Worm (Caenorhabditis elegans) whole organism, young adult: ENCODE results near the gene K08F4.5.

Experiments
- B0019.2 ChIP-seq: fragments of 200-800 bp; sonication (Bioruptor generic); conservative IDR thresholded peaks from 2 replicates; pipeline ENCODE4 v1.3.6; 2022; ENCODE audit warnings: missing genetic modification reagents, missing genetic modification characterization, missing compliant biosample characterization
- C06A6.2 ChIP-seq: fragments of 200-800 bp; sonication (Bioruptor generic); conservative IDR thresholded peaks from 2 replicates; pipeline ENCODE4 v1.3.6; 2022; ENCODE audit warnings: missing genetic modification characterization, missing compliant biosample characterization
- C17E4.6 ChIP-seq: fragments of 200-800 bp; sonication (Bioruptor generic); IDR thresholded peaks from 2 replicates; pipeline ENCODE4 v1.3.6; 2022; ENCODE audit warnings: missing genetic modification reagents, missing genetic modification characterization, missing compliant biosample characterization
- D2030.7 ChIP-seq: fragments of 200-800 bp; sonication (Bioruptor generic); IDR thresholded peaks from 2 replicates; pipeline ENCODE4 v1.3.6; 2022; ENCODE audit warnings: missing genetic modification reagents, missing genetic modification characterization, missing compliant biosample characterization
- F10E7.11 ChIP-seq: sonication (generic microtip); optimal IDR thresholded peaks from 2 replicates; lab custom pipeline; 2017; ENCODE audit warnings: mild to moderate bottlenecking, missing genetic modification characterization, moderate library complexity, missing compliant biosample characterization
- F33H1.4 ChIP-seq: fragments of 200-800 bp; sonication (Bioruptor generic); IDR thresholded peaks from 2 replicates; pipeline ENCODE4 v1.3.6; 2022; ENCODE audit warnings: missing genetic modification reagents, missing genetic modification characterization, missing compliant biosample characterization
- F39B2.1 ChIP-seq: fragments of 200-800 bp; sonication (Bioruptor generic); IDR thresholded peaks from 2 replicates; pipeline ENCODE4 v1.3.6; 2022; ENCODE audit warnings: missing genetic modification reagents, missing genetic modification characterization, missing compliant biosample characterization
- F49E8.2 ChIP-seq: sonication (generic microtip); optimal IDR thresholded peaks from 3 replicates; lab custom pipeline; 2017; ENCODE audit warnings: missing genetic modification characterization, mild to moderate bottlenecking, missing compliant biosample characterization, antibody characterized with exemption, moderate library complexity; ENCODE audit not compliant: insufficient read depth
- F52B5.7 ChIP-seq: sonication (generic microtip); optimal IDR thresholded peaks from 2 replicates; lab custom pipeline; 2016; ENCODE audit warnings: mild to moderate bottlenecking, missing genetic modification characterization, missing compliant biosample characterization
- F57A8.1 ChIP-seq: fragments of 200-800 bp; sonication (Bioruptor generic); optimal IDR thresholded peaks from 2 replicates; lab custom pipeline; 2018; ENCODE audit warnings: mild to moderate bottlenecking, missing genetic modification characterization, moderate library complexity, missing compliant biosample characterization
- K11D2.4 ChIP-seq: fragments of 200-800 bp; sonication (Bioruptor generic); IDR thresholded peaks from 2 replicates; pipeline ENCODE4 v1.3.6; 2022; ENCODE audit warnings: missing genetic modification reagents, missing genetic modification characterization, missing compliant biosample characterization
- T07F8.4 ChIP-seq: sonication (generic microtip); optimal IDR thresholded peaks from 2 replicates; lab custom pipeline; 2016; ENCODE audit warnings: mild to moderate bottlenecking, missing genetic modification characterization, moderate library complexity, missing compliant biosample characterization
- T26A5.8 ChIP-seq: sonication (generic microtip); optimal IDR thresholded peaks from 2 replicates; lab custom pipeline; 2016; ENCODE audit warnings: missing genetic modification characterization, missing compliant biosample characterization
- Y67H2A.10 ChIP-seq: fragments of 200-800 bp; sonication (Bioruptor generic); conservative IDR thresholded peaks from 2 replicates; pipeline ENCODE4 v1.3.6; 2022; ENCODE audit warnings: missing genetic modification reagents, missing genetic modification characterization, missing compliant biosample characterization
- Y79H2A.3 ChIP-seq: fragments of 200-800 bp; sonication (Bioruptor generic); conservative IDR thresholded peaks from 2 replicates; pipeline ENCODE4 v1.3.6; 2022; ENCODE audit warnings: missing genetic modification reagents, missing genetic modification characterization, missing compliant biosample characterization
- aptf-2 ChIP-seq: fragments of 200-800 bp; sonication (Bioruptor generic); conservative IDR thresholded peaks from 2 replicates; pipeline ENCODE4 v1.3.6; 2022; ENCODE audit warnings: missing genetic modification reagents, missing genetic modification characterization, missing compliant biosample characterization
- aptf-3 ChIP-seq: fragments of 200-800 bp; sonication (Bioruptor generic); IDR thresholded peaks from 2 replicates; pipeline ENCODE4 v1.3.6; 2022; ENCODE audit warnings: missing genetic modification characterization, missing compliant biosample characterization
- attf-5 ChIP-seq: fragments of 200-800 bp; sonication (Bioruptor generic); optimal IDR thresholded peaks from 2 replicates; lab custom pipeline; 2018; ENCODE audit warnings: mild to moderate bottlenecking, missing genetic modification characterization, missing compliant biosample characterization
- bed-2 ChIP-seq: fragments of 200-800 bp; sonication (Bioruptor generic); IDR thresholded peaks from 2 replicates; pipeline ENCODE4 v1.3.6; 2022; ENCODE audit warnings: missing genetic modification reagents, missing genetic modification characterization, missing compliant biosample characterization
- cebp-1 ChIP-seq, 2 experiments: fragments of 200-800 bp in 1 of 2; sonication (Bioruptor generic) in 1 of 2; sonication (generic microtip) in 1 of 2; IDR thresholded peaks in 1 of 2; optimal IDR thresholded peaks in 1 of 2; 2 replicates each; pipeline versions ENCODE4 v1.3.6 to Lab custom; 2017 to 2022; ENCODE audit warnings: missing compliant biosample characterization in 2 of 2, missing genetic modification characterization in 2 of 2, mild to moderate bottlenecking in 1 of 2, missing genetic modification reagents in 1 of 2, moderate library complexity in 1 of 2
- cebp-2 ChIP-seq: fragments of 200-800 bp; sonication (Bioruptor generic); IDR thresholded peaks from 2 replicates; pipeline ENCODE4 v1.3.6; 2022; ENCODE audit warnings: missing genetic modification characterization, missing compliant biosample characterization
- ceh-27 ChIP-seq: fragments of 200-800 bp; sonication (Bioruptor generic); optimal IDR thresholded peaks from 2 replicates; lab custom pipeline; 2018; ENCODE audit warnings: mild to moderate bottlenecking, missing genetic modification characterization, moderate library complexity, missing compliant biosample characterization
- ceh-91 ChIP-seq: fragments of 200-800 bp; sonication (Bioruptor generic); IDR thresholded peaks from 2 replicates; pipeline ENCODE4 v1.3.6; 2022; ENCODE audit warnings: missing genetic modification reagents, missing genetic modification characterization, missing compliant biosample characterization
- dox-1 ChIP-seq: fragments of 200-800 bp; sonication (Bioruptor generic); IDR thresholded peaks from 2 replicates; pipeline ENCODE4 v1.3.6; 2022; ENCODE audit warnings: missing genetic modification reagents, missing genetic modification characterization, missing compliant biosample characterization
- dpff-1 ChIP-seq: sonication (generic microtip); optimal IDR thresholded peaks from 2 replicates; lab custom pipeline; 2017; ENCODE audit warnings: mild to moderate bottlenecking, missing genetic modification characterization, missing compliant biosample characterization
- dpl-1 ChIP-seq: fragments of 150-350 bp; optimal IDR thresholded peaks from 2 replicates; lab custom pipeline; 2014; ENCODE audit warnings: missing biosample characterization, missing genetic modification reagents, missing genetic modification characterization
- ekl-4 ChIP-seq: fragments of 200-800 bp; sonication (Bioruptor generic); IDR thresholded peaks from 2 replicates; pipeline ENCODE4 v1.3.6; 2022; ENCODE audit warnings: missing genetic modification reagents, missing genetic modification characterization, missing compliant biosample characterization
- ets-4 ChIP-seq: fragments of 200-800 bp; sonication (Bioruptor generic); optimal IDR thresholded peaks from 2 replicates; lab custom pipeline; 2018; ENCODE audit warnings: mild to moderate bottlenecking, missing genetic modification characterization, missing compliant biosample characterization
- hlh-12 ChIP-seq: sonication (generic microtip); optimal IDR thresholded peaks from 2 replicates; lab custom pipeline; 2016; ENCODE audit warnings: missing genetic modification characterization, missing compliant biosample characterization
- hlh-26 ChIP-seq: fragments of 200-800 bp; sonication (Bioruptor generic); conservative IDR thresholded peaks from 2 replicates; pipeline ENCODE4 v1.3.6; 2022; ENCODE audit warnings: missing genetic modification reagents, missing genetic modification characterization, missing compliant biosample characterization
- hmg-1.2 ChIP-seq: fragments of 200-800 bp; sonication (Bioruptor generic); IDR thresholded peaks from 2 replicates; pipeline ENCODE4 v1.3.6; 2022; ENCODE audit warnings: missing genetic modification reagents, missing genetic modification characterization, missing compliant biosample characterization
- lag-1 ChIP-seq: fragments of 200-800 bp; sonication (Bioruptor generic); IDR thresholded peaks from 2 replicates; pipeline ENCODE4 v1.3.6; 2022; ENCODE audit warnings: missing genetic modification reagents, missing genetic modification characterization, missing compliant biosample characterization
- lin-40 ChIP-seq: sonication (generic microtip); optimal IDR thresholded peaks from 2 replicates; lab custom pipeline; 2016; ENCODE audit warnings: missing genetic modification characterization, mild to moderate bottlenecking, missing compliant biosample characterization, missing genotype, missing genetic modification reagents
- lir-1 ChIP-seq: fragments of 200-800 bp; sonication (Bioruptor generic); conservative IDR thresholded peaks from 2 replicates; pipeline ENCODE4 v1.3.6; 2022; ENCODE audit warnings: missing genetic modification reagents, missing genetic modification characterization, missing compliant biosample characterization
- lsl-1 ChIP-seq: fragments of 200-800 bp; sonication (Bioruptor generic); optimal IDR thresholded peaks from 2 replicates; lab custom pipeline; 2018; ENCODE audit warnings: mild to moderate bottlenecking, missing genetic modification characterization, moderate library complexity, missing compliant biosample characterization
- mcd-1 ChIP-seq: fragments of 200-800 bp; sonication (Bioruptor generic); IDR thresholded peaks from 2 replicates; pipeline ENCODE4 v1.3.6; 2022; ENCODE audit warnings: missing genetic modification reagents, missing genetic modification characterization, missing compliant biosample characterization
- nfya-2 ChIP-seq: fragments of 200-800 bp; sonication (Bioruptor generic); IDR thresholded peaks from 2 replicates; pipeline ENCODE4 v1.3.6; 2022; ENCODE audit warnings: missing genetic modification reagents, missing genetic modification characterization, missing compliant biosample characterization
- repo-1 ChIP-seq: sonication (generic microtip); optimal IDR thresholded peaks from 2 replicates; lab custom pipeline; 2017; ENCODE audit warnings: mild to moderate bottlenecking, missing genetic modification characterization, missing compliant biosample characterization
- rpc-1 ChIP-seq, 2 experiments: fragments of 150-350 bp in 1 of 2; sonication (generic microtip) in 1 of 2; optimal IDR thresholded peaks; 2 replicates each; lab custom pipeline; 2014 to 2018; ENCODE audit warnings: missing biosample characterization in 1 of 2, missing genetic modification characterization in 1 of 2, missing genetic modification reagents in 1 of 2, missing genotype in 1 of 2
- sea-2 ChIP-seq: fragments of 200-800 bp; sonication (Bioruptor generic); IDR thresholded peaks from 2 replicates; pipeline ENCODE4 v1.3.6; 2022; ENCODE audit warnings: missing genetic modification characterization, missing compliant biosample characterization
- snpc-1.1 ChIP-seq: sonication (generic microtip); optimal IDR thresholded peaks from 2 replicates; lab custom pipeline; 2017; ENCODE audit warnings: missing genetic modification characterization, mild to moderate bottlenecking, missing compliant biosample characterization, antibody characterized with exemption, moderate library complexity, missing genotype, missing genetic modification reagents; ENCODE audit not compliant: insufficient read depth
- snpc-3.4 ChIP-seq: sonication (generic microtip); optimal IDR thresholded peaks from 2 replicates; lab custom pipeline; 2017; ENCODE audit warnings: missing genetic modification characterization, mild to moderate bottlenecking, missing compliant biosample characterization, antibody characterized with exemption, moderate library complexity, missing genotype, missing genetic modification reagents
- snpc-4 ChIP-seq, 5 experiments: fragments of 150-350 bp in 1 of 5; sonication (generic microtip) in 4 of 5; optimal IDR thresholded peaks; 2 replicates each; lab custom pipeline; 2014 to 2018; ENCODE audit warnings: missing genetic modification characterization in 5 of 5, missing biosample characterization in 3 of 5, antibody characterized with exemption in 2 of 5, mild to moderate bottlenecking in 2 of 5, missing compliant biosample characterization in 2 of 5, missing genotype in 2 of 5, moderate library complexity in 2 of 5, missing genetic modification reagents in 1 of 5
- sptf-2 ChIP-seq: fragments of 200-800 bp; sonication (Bioruptor generic); optimal IDR thresholded peaks from 2 replicates; lab custom pipeline; 2018; ENCODE audit warnings: mild to moderate bottlenecking, missing genetic modification characterization, missing compliant biosample characterization
- unc-62 ChIP-seq: fragments of 150-350 bp; optimal IDR thresholded peaks from 2 replicates; lab custom pipeline; 2014; ENCODE audit warnings: missing biosample characterization, missing genetic modification reagents, missing genetic modification characterization
- ztf-18 ChIP-seq: sonication (generic microtip); optimal IDR thresholded peaks from 2 replicates; lab custom pipeline; 2016; ENCODE audit warnings: missing genotype, mild to moderate bottlenecking, missing genetic modification characterization, missing compliant biosample characterization

Gene K08F4.5

DNA sequence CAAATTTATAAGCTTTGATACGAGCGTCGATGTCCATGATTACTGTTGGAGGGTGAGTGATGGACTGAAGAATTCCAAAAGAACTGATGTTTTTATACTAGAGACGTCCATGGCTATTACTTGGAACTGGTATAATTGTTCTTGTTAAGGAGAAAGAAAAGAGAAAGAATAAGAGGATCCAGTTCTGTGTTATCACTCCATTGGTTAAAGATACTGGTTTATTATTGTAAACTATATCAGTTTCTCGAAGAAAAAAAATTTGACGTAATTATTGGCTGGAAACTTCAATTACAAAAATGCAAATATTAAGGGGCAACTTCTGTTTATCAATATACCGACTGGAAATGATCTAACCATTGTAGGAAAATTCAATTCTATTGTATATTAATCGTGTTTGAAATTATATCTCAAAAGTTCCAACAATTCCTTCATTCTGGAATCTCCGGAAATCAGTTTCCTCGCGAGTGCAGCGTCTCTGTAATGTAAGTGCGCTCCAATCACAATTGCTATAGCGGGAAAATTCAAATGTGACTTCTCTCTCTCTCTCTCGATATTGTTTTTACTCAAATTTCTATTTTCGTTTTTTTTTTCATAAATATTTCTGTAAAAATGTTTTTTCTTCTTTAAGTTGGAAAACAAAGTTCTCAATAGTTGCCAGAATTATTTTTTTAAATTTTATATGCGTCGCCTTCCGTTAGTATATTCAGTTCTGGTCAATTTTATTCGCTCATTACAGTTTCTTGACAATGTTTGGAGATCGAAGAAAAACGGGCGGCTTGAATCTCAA lies 50.1 kb downstream of the K08F4.5 start, which contains the start of the genes col-2 and ndc-80 (continued):
- no peak for TF ChIP-seq ets-4 (GFP tag; lab: Kevin White, UChicago)
- TF ChIP-seq ceh-27 (GFP tag; lab: Kevin White, UChicago): peak; percentile 44
- no peak for TF ChIP-seq C17E4.6
- peak; percentile 48; the same call in 1 of the 2 replicates for TF ChIP-seq D2030.7 (GFP tag; lab: Robert Waterston, UW)
- peak; percentile 55 for TF ChIP-seq snpc-3.4 (tag; lab: Kevin White, UChicago)
- no peak for TF ChIP-seq Y79H2A.3 (GFP tag; lab: Robert Waterston, UW)
- TF ChIP-seq T26A5.8: no peak
- no peak for TF ChIP-seq snpc-1.1
- no peak for TF ChIP-seq Y67H2A.10
- peak; percentile 74 for TF ChIP-seq attf-5 (GFP tag; lab: Kevin White, UChicago)
- TF ChIP-seq dpff-1 (tag; lab: Kevin White, UChicago): no peak
- TF ChIP-seq lag-1 (GFP tag; lab: Robert Waterston, UW): no peak
- TF ChIP-seq C06A6.2: no peak
- no peak for TF ChIP-seq F57A8.1 (GFP tag; lab: Kevin White, UChicago)
- TF ChIP-seq repo-1 (tag; lab: Kevin White, UChicago): no peak
- TF ChIP-seq hmg-1.2: peak; percentile 38; the same call in 1 of the 2 replicates
- TF ChIP-seq lsl-1: peak; percentile 44
- TF ChIP-seq ztf-18 (tag; lab: Kevin White, UChicago): no peak
- no peak for TF ChIP-seq B0019.2 (GFP tag; lab: Robert Waterston, UW)
- no peak for TF ChIP-seq sea-2 (GFP tag; lab: Robert Waterston, UW)
- no peak for TF ChIP-seq cebp-1 (GFP tag; IDR thresholded peaks at IDR 0.05; lab: Robert Waterston, UW)
- TF ChIP-seq cebp-1 (tag; optimal IDR thresholded peaks at IDR 0.05; lab: Kevin White, UChicago): no peak
- TF ChIP-seq aptf-3: no peak
- no peak for TF ChIP-seq F33H1.4 (GFP tag; lab: Robert Waterston, UW)
- no peak for TF ChIP-seq lir-1 (GFP tag; lab: Robert Waterston, UW)
- no peak for TF ChIP-seq bed-2 (GFP tag; lab: Robert Waterston, UW)
- TF ChIP-seq unc-62 (GFP tag; lab: Kevin White, UChicago): no peak
- TF ChIP-seq T07F8.4 (tag; lab: Kevin White, UChicago): no peak
- TF ChIP-seq F10E7.11 (tag; lab: Kevin White, UChicago): no peak
- TF ChIP-seq dox-1 (GFP tag; lab: Robert Waterston, UW): peak; percentile 56
- no peak for TF ChIP-seq cebp-2 (GFP tag; lab: Robert Waterston, UW)
- TF ChIP-seq aptf-2: no peak
- TF ChIP-seq sptf-2: no peak
- TF ChIP-seq F39B2.1 (GFP tag; lab: Robert Waterston, UW): no peak
- TF ChIP-seq rpc-1 (optimal IDR thresholded peaks at IDR 0.05; lab: Kevin White, UChicago): no peak
- no peak for TF ChIP-seq rpc-1 (tag; optimal IDR thresholded peaks at IDR 0.05; lab: Kevin White, UChicago)
- TF ChIP-seq lin-40: no peak
- TF ChIP-seq ceh-91 (GFP tag; lab: Robert Waterston, UW): no peak
- no peak for TF ChIP-seq nfya-2 (GFP tag; lab: Robert Waterston, UW)
- TF ChIP-seq dpl-1 (GFP tag; lab: Kevin White, UChicago): peak; percentile 68
- no peak for TF ChIP-seq hlh-26 (GFP tag; lab: Robert Waterston, UW)
- no peak for TF ChIP-seq K11D2.4 (GFP tag; lab: Robert Waterston, UW)
- TF ChIP-seq F49E8.2 (tag; lab: Kevin White, UChicago): peak; percentile 37
- no peak for TF ChIP-seq snpc-4 (GFP tag; optimal IDR thresholded peaks at IDR 0.05; lab: Kevin White, UChicago)
- peak in 2 of 4 experiments; percentile 26 to 46 for TF ChIP-seq snpc-4 (tag; optimal IDR thresholded peaks at IDR 0.05; lab: Kevin White, UChicago)
- peak; percentile 91 for TF ChIP-seq mcd-1 (GFP tag; lab: Robert Waterston, UW)
- no peak for TF ChIP-seq ekl-4 (GFP tag; lab: Robert Waterston, UW)
- no peak for TF ChIP-seq F52B5.7 (tag; lab: Kevin White, UChicago)
- TF ChIP-seq hlh-12: no peak
- TF ChIP-seq, all 124 proteins: peak for 25
